Worm (Caenorhabditis elegans) whole organism, L1 larva: Measurements from ENCODE around the gene C06E4.2.

Source experiments
- C04F5.9 ChIP-seq: sonication (generic microtip); optimal IDR thresholded peaks from 2 replicates; lab custom pipeline; 2016; ENCODE audit warnings: missing genetic modification characterization, missing compliant biosample characterization
- C16A3.4 ChIP-seq: fragments of 150-350 bp; optimal IDR thresholded peaks from 2 replicates; lab custom pipeline; 2014; ENCODE audit warnings: missing biosample characterization, missing genetic modification characterization
- aly-2 ChIP-seq: fragments of 150-350 bp; optimal IDR thresholded peaks from 2 replicates; lab custom pipeline; 2014; ENCODE audit warnings: missing biosample characterization, missing genetic modification characterization
- blmp-1 ChIP-seq: fragments of 150-350 bp; optimal IDR thresholded peaks from 2 replicates; lab custom pipeline; 2014; ENCODE audit warnings: missing biosample characterization, missing genetic modification characterization
- ceh-8 ChIP-seq: fragments of 200-800 bp; sonication (Bioruptor generic); optimal IDR thresholded peaks from 2 replicates; lab custom pipeline; 2018; ENCODE audit warnings: mild to moderate bottlenecking, missing genetic modification characterization, moderate library complexity, missing compliant biosample characterization
- ceh-82 ChIP-seq, 3 experiments: fragments of 150-350 bp in 1 of 3; sonication (generic microtip) in 2 of 3; optimal IDR thresholded peaks; 2 replicates each; lab custom pipeline; 2014 to 2017; ENCODE audit warnings: missing biosample characterization in 3 of 3, missing genetic modification characterization in 3 of 3
- ceh-88 ChIP-seq: fragments of 200-800 bp; sonication (Bioruptor generic); IDR thresholded peaks from 2 replicates; pipeline ENCODE4 v1.3.6; 2022; ENCODE audit warnings: missing genetic modification characterization, missing compliant biosample characterization
- ceh-90 ChIP-seq: sonication (generic microtip); optimal IDR thresholded peaks from 2 replicates; lab custom pipeline; 2016; ENCODE audit warnings: missing genetic modification characterization, missing compliant biosample characterization
- ces-1 ChIP-seq: fragments of 150-350 bp; optimal IDR thresholded peaks from 2 replicates; lab custom pipeline; 2014; ENCODE audit warnings: missing biosample characterization, missing genetic modification reagents, missing genetic modification characterization
- dpl-1 ChIP-seq, 3 experiments: fragments of 150-350 bp in 2 of 3; sonication (generic microtip) in 1 of 3; optimal IDR thresholded peaks; 2 replicates each; lab custom pipeline; 2014 to 2017; ENCODE audit warnings: missing biosample characterization in 3 of 3, missing genetic modification characterization in 3 of 3, missing genetic modification reagents in 3 of 3
- efl-1 ChIP-seq, 4 experiments: fragments of 150-350 bp; optimal IDR thresholded peaks in 3 of 4; peaks in 1 of 4; 1 replicate in 1 of 4; 2 replicates in 3 of 4; lab custom pipeline; 2014; ENCODE audit warnings: missing biosample characterization in 2 of 4, missing genetic modification characterization in 2 of 4, missing genetic modification reagents in 2 of 4
- efl-3 ChIP-seq: fragments of 200-800 bp; sonication (Bioruptor generic); optimal IDR thresholded peaks from 2 replicates; lab custom pipeline; 2018; ENCODE audit warnings: mild to moderate bottlenecking, missing genetic modification characterization, missing compliant biosample characterization
- egl-13 ChIP-seq: sonication (generic microtip); optimal IDR thresholded peaks from 2 replicates; lab custom pipeline; 2016; ENCODE audit warnings: missing genotype, missing genetic modification reagents, missing genetic modification characterization, missing compliant biosample characterization
- egl-27 ChIP-seq, 2 experiments: fragments of 150-350 bp in 1 of 2; sonication (generic microtip); optimal IDR thresholded peaks; 3 replicates each; lab custom pipeline; 2017 to 2018; ENCODE audit warnings: missing biosample characterization in 2 of 2, missing genetic modification characterization in 2 of 2, missing genetic modification reagents in 2 of 2
- elt-3 ChIP-seq, 6 experiments: fragments of 150-350 bp in 1 of 6; sonication (generic microtip); optimal IDR thresholded peaks; 2 replicates each; lab custom pipeline; 2017 to 2018; ENCODE audit warnings: missing biosample characterization in 6 of 6, missing genetic modification characterization in 6 of 6, inconsistent platforms in 1 of 6
- ets-5 ChIP-seq: fragments of 200-800 bp; sonication (Bioruptor generic); IDR thresholded peaks from 2 replicates; pipeline ENCODE4 v1.3.6; 2022; ENCODE audit warnings: missing genetic modification characterization, missing compliant biosample characterization
- fkh-10 ChIP-seq: sonication (generic microtip); optimal IDR thresholded peaks from 2 replicates; lab custom pipeline; 2017; ENCODE audit warnings: missing biosample characterization, missing genetic modification reagents, missing genetic modification characterization
- fkh-8 ChIP-seq: sonication (generic microtip); optimal IDR thresholded peaks from 2 replicates; lab custom pipeline; 2016; ENCODE audit warnings: mild to moderate bottlenecking, missing genetic modification characterization, missing compliant biosample characterization
- fos-1 ChIP-seq: fragments of 150-350 bp; optimal IDR thresholded peaks from 2 replicates; lab custom pipeline; 2014; ENCODE audit warnings: missing biosample characterization, missing genetic modification characterization
- grh-1 ChIP-seq: fragments of 200-800 bp; sonication (Bioruptor generic); IDR thresholded peaks from 2 replicates; pipeline ENCODE4 v1.3.6; 2022; ENCODE audit warnings: missing genetic modification reagents, missing genetic modification characterization, missing compliant biosample characterization
- jun-1 ChIP-seq: fragments of 150-350 bp; optimal IDR thresholded peaks from 2 replicates; lab custom pipeline; 2014; ENCODE audit warnings: missing biosample characterization, missing genetic modification reagents, missing genetic modification characterization
- lin-13 ChIP-seq: fragments of 150-350 bp; optimal IDR thresholded peaks from 2 replicates; lab custom pipeline; 2014; ENCODE audit warnings: missing biosample characterization, missing genetic modification reagents, missing genetic modification characterization
- lin-14 ChIP-seq: fragments of 200-800 bp; sonication (Bioruptor generic); optimal IDR thresholded peaks from 2 replicates; lab custom pipeline; 2018; ENCODE audit warnings: mild to moderate bottlenecking, missing genetic modification characterization, moderate library complexity, missing compliant biosample characterization
- lin-35 ChIP-seq, 2 experiments: fragments of 150-350 bp; optimal IDR thresholded peaks; 2 replicates each; lab custom pipeline; 2014; ENCODE audit warnings: missing biosample characterization in 2 of 2, missing genetic modification characterization in 2 of 2, missing genetic modification reagents in 2 of 2
- lsy-2 ChIP-seq, 2 experiments: fragments of 150-350 bp; optimal IDR thresholded peaks; 2 replicates each; lab custom pipeline; 2014; ENCODE audit warnings: missing biosample characterization in 2 of 2, missing genetic modification characterization in 2 of 2
- mab-9 ChIP-seq: fragments of 200-800 bp; sonication (Bioruptor generic); IDR thresholded peaks from 2 replicates; pipeline ENCODE4 v1.3.6; 2022; ENCODE audit warnings: missing genetic modification reagents, missing genetic modification characterization, missing compliant biosample characterization
- mef-2 ChIP-seq: fragments of 150-350 bp; optimal IDR thresholded peaks from 2 replicates; lab custom pipeline; 2014; ENCODE audit warnings: missing biosample characterization, missing genetic modification characterization
- mep-1 ChIP-seq: fragments of 150-350 bp; optimal IDR thresholded peaks from 2 replicates; lab custom pipeline; 2014; ENCODE audit warnings: missing biosample characterization, missing genetic modification characterization
- nhr-12 ChIP-seq: sonication (generic microtip); optimal IDR thresholded peaks from 2 replicates; lab custom pipeline; 2017; ENCODE audit warnings: missing biosample characterization, missing genetic modification characterization
- nhr-19 ChIP-seq: fragments of 200-800 bp; sonication (Bioruptor generic); conservative IDR thresholded peaks from 2 replicates; pipeline ENCODE4 v1.3.6; 2022; ENCODE audit warnings: missing genetic modification characterization, missing compliant biosample characterization
- nhr-71 ChIP-seq: sonication (generic microtip); optimal IDR thresholded peaks from 2 replicates; lab custom pipeline; 2016; ENCODE audit warnings: mild to moderate bottlenecking, missing genetic modification characterization, moderate library complexity, missing compliant biosample characterization
- nhr-76 ChIP-seq: sonication (generic microtip); optimal IDR thresholded peaks from 2 replicates; lab custom pipeline; 2017; ENCODE audit warnings: missing biosample characterization, missing genetic modification characterization
- nhr-77 ChIP-seq: fragments of 150-350 bp; optimal IDR thresholded peaks from 2 replicates; lab custom pipeline; 2014; ENCODE audit warnings: missing biosample characterization, missing genetic modification characterization
- nhr-84 ChIP-seq: sonication (generic microtip); optimal IDR thresholded peaks from 2 replicates; lab custom pipeline; 2017; ENCODE audit warnings: missing biosample characterization, missing genetic modification characterization
- nhr-85 ChIP-seq: sonication (generic microtip); peaks from one replicate; lab custom pipeline; 2016; ENCODE audit warnings: missing genetic modification characterization, inconsistent platforms, missing compliant biosample characterization
- pag-3 ChIP-seq: sonication (generic microtip); optimal IDR thresholded peaks from 2 replicates; lab custom pipeline; 2017; ENCODE audit warnings: missing genetic modification characterization, mild to moderate bottlenecking, missing compliant biosample characterization, antibody characterized with exemption, borderline replicate concordance; ENCODE audit not compliant: insufficient read depth
- pqm-1 ChIP-seq: sonication (generic microtip); optimal IDR thresholded peaks from 3 replicates; lab custom pipeline; 2017; ENCODE audit warnings: missing biosample characterization, missing genetic modification characterization
- rnt-1 ChIP-seq: sonication (generic microtip); optimal IDR thresholded peaks from 2 replicates; lab custom pipeline; 2016; ENCODE audit warnings: mild to moderate bottlenecking, missing genetic modification characterization, moderate library complexity, missing compliant biosample characterization
- skn-1 ChIP-seq: fragments of 150-350 bp; optimal IDR thresholded peaks from 2 replicates; lab custom pipeline; 2014; ENCODE audit warnings: missing biosample characterization, missing genetic modification characterization
- snu-23 ChIP-seq: sonication (generic microtip); optimal IDR thresholded peaks from 2 replicates; lab custom pipeline; 2016; ENCODE audit warnings: missing genetic modification characterization, missing compliant biosample characterization
- sox-4 ChIP-seq: sonication (generic microtip); optimal IDR thresholded peaks from 2 replicates; lab custom pipeline; 2016; ENCODE audit warnings: missing genetic modification characterization, missing compliant biosample characterization
- sptf-1 ChIP-seq: fragments of 150-350 bp; optimal IDR thresholded peaks from 2 replicates; lab custom pipeline; 2014; ENCODE audit warnings: missing biosample characterization, missing genetic modification characterization
- tbx-2 ChIP-seq: sonication (generic microtip); optimal IDR thresholded peaks from 2 replicates; lab custom pipeline; 2016; ENCODE audit warnings: missing genetic modification characterization, missing compliant biosample characterization
- tlp-1 ChIP-seq: fragments of 150-350 bp; optimal IDR thresholded peaks from 2 replicates; lab custom pipeline; 2014; ENCODE audit warnings: missing biosample characterization, missing genetic modification characterization
- unc-30 ChIP-seq: sonication (generic microtip); optimal IDR thresholded peaks from 2 replicates; lab custom pipeline; 2017; ENCODE audit warnings: missing biosample characterization, missing genetic modification characterization
- unc-62 ChIP-seq: fragments of 150-350 bp; optimal IDR thresholded peaks from 2 replicates; lab custom pipeline; 2014; ENCODE audit warnings: missing biosample characterization, missing genetic modification reagents, missing genetic modification characterization
- vab-15 ChIP-seq: sonication (generic microtip); optimal IDR thresholded peaks from 2 replicates; lab custom pipeline; 2017; ENCODE audit warnings: missing genotype, mild to moderate bottlenecking, missing genetic modification characterization, missing compliant biosample characterization
- xbp-1 ChIP-seq: sonication (generic microtip); optimal IDR thresholded peaks from 2 replicates; lab custom pipeline; 2016; ENCODE audit warnings: missing genetic modification characterization, missing compliant biosample characterization
- zip-4 ChIP-seq: fragments of 200-800 bp; sonication (Bioruptor generic); optimal IDR thresholded peaks from 2 replicates; lab custom pipeline; 2018; ENCODE audit warnings: mild to moderate bottlenecking, missing genetic modification characterization, moderate library complexity, missing compliant biosample characterization

C06E4.2 gene

DNA sequence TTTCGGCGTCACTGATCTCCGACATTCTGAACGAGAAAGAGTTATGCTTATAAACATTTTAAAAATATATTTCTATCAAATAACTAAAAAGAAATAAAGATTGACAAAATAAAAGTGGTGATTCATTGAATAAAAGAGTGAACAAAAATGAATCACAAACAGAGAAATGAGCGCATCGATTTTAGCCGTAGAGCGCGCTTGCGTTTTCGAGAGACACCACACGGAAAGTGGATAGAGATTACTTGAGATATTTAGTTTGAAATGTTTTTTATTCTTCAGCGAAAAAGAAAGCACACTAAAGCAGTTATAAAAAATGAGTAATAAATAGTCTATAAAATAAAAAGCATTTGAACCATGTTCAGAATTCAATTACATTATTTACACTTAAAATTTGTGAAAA lies 46.6 kb upstream of the C06E4.2 start, which contains the start of gene cap-1 (continued):
- TF ChIP-seq ceh-88, result no peak; the same call in 1 of the 2 replicates
- TF ChIP-seq ceh-90, result no peak
- TF ChIP-seq tbx-2 (tag; lab: Kevin White, UChicago), result peak; percentile 53
- no peak for TF ChIP-seq efl-3 (GFP tag; lab: Kevin White, UChicago)
- TF ChIP-seq tlp-1 (tag; lab: Kevin White, UChicago), result no peak
- peak; percentile 64 for TF ChIP-seq xbp-1 (tag; lab: Kevin White, UChicago)
- peak; percentile 54 to 78 for TF ChIP-seq lin-35 (GFP tag; optimal IDR thresholded peaks at IDR 0.05; lab: Kevin White, UChicago)

DNA sequence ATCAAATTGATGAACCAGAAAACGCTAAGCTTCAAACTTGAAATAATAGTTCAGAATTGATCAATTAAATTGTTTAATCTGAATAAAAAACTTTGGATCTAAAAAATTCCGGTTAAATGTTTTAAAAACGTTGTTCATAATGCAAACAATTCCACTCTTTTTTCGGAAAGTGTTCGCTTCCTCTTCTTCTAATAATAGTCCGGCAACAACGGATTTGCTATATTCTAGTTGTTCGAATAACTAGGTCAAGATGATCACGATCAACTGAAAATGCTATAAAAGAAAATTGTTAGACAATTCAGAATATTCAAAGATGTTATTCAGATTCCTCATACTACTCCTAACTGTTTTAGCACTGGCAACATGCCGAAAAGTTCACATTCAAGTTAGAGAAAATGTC lies 45.8 kb upstream of the C06E4.2 start, which contains the start of gene D2024.4:
TSS of gene D2024.4 (plus strand) at position 301 of the 400 bp plus-strand sequence.
- no peak for TF ChIP-seq efl-1 (optimal IDR thresholded peaks at IDR 0.05; lab: Kevin White, UChicago)
- peak in 1 of 2 experiments; percentile 61 for TF ChIP-seq efl-1 (GFP tag; optimal IDR thresholded peaks at IDR 0.05 in 1 of 2; lab: Kevin White, UChicago)
- no peak for TF ChIP-seq egl-13 (tag; lab: Kevin White, UChicago)
- TF ChIP-seq mab-9 (GFP tag; lab: Robert Waterston, UW), result no peak

DNA sequence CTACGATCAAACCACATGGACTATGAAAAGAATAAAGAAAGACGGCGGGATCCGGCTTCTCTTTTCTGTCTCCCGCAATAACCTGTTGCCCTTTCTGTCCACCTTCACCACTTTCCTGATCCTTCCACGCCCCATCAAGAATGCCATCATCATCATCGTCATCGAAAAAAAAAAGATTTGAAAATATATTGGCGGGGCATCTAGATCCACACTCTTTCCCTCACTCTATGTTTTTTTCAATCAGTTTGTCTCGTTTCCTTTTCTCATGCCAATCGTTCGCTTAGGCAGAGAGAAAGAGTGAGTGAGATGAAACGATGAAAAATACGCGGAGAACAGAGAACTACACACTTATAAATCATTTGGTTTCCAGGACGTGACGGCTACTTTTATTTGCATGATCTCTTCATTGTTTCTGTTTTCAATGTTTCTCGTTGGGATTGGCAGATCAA lies 43.2 kb upstream of the C06E4.2 start:
- TF ChIP-seq lin-14 (peak; percentile 59), fos-1 (tag; lab: Kevin White, UChicago) (no peak), blmp-1 (peak; percentile 81), mep-1 (tag; lab: Kevin White, UChicago) (peak; percentile 29), ceh-8 (GFP tag; lab: Kevin White, UChicago) (no peak), pag-3 (tag; lab: Kevin White, UChicago) (peak; percentile 57), snu-23 (GFP tag; lab: Kevin White, UChicago) (peak; percentile 34), skn-1 (tag; lab: Kevin White, UChicago) (no peak), egl-13 (tag; lab: Kevin White, UChicago) (no peak), sptf-1 (tag; lab: Kevin White, UChicago) (no peak), zip-4 (GFP tag; lab: Kevin White, UChicago) (no peak), lsy-2 (tag; optimal IDR thresholded peaks at IDR 0.05; lab: Kevin White, UChicago) (peak in 1 of 2 experiments; percentile 15), C16A3.4 (tag; lab: Kevin White, UChicago) (no peak), mab-9 (GFP tag; lab: Robert Waterston, UW) (no peak), ets-5 (GFP tag; lab: Robert Waterston, UW) (no peak), nhr-85 (peak; percentile 68), elt-3 (tag; optimal IDR thresholded peaks at IDR 0.05; lab: Kevin White, UChicago) (peak in 2 of 6 experiments; percentile 3 to 7), rnt-1 (tag; lab: Kevin White, UChicago) (peak; percentile 28), nhr-84 (tag; lab: Kevin White, UChicago) (no peak), vab-15 (tag; lab: Kevin White, UChicago) (no peak), fkh-10 (GFP tag; lab: Kevin White, UChicago) (no peak), aly-2 (tag; lab: Kevin White, UChicago) (no peak), mef-2 (no peak), ceh-88 (no peak), sox-4 (tag; lab: Kevin White, UChicago) (no peak), grh-1 (GFP tag; lab: Robert Waterston, UW) (no peak), jun-1 (tag; lab: Kevin White, UChicago) (no peak), nhr-76 (tag; lab: Kevin White, UChicago) (no peak), fkh-8 (tag; lab: Kevin White, UChicago) (no peak), ceh-82 (tag; optimal IDR thresholded peaks at IDR 0.05; lab: Kevin White, UChicago) (no peak), nhr-77 (tag; lab: Kevin White, UChicago) (no peak), nhr-71 (tag; lab: Kevin White, UChicago) (peak; percentile 32), unc-62 (GFP tag; lab: Kevin White, UChicago) (no peak), nhr-19 (GFP tag; lab: Robert Waterston, UW) (no peak), lin-13 (GFP tag; lab: Kevin White, UChicago) (no peak), pqm-1 (tag; lab: Kevin White, UChicago) (no peak), C04F5.9 (tag; lab: Kevin White, UChicago) (no peak), nhr-12 (tag; lab: Kevin White, UChicago) (no peak), dpl-1 (GFP tag; optimal IDR thresholded peaks at IDR 0.05; lab: Kevin White, UChicago) (no peak), ces-1 (no peak), egl-27 (tag; optimal IDR thresholded peaks at IDR 0.05; lab: Kevin White, UChicago) (no peak), lin-35 (GFP tag; optimal IDR thresholded peaks at IDR 0.05; lab: Kevin White, UChicago) (no peak), unc-30 (tag; lab: Kevin White, UChicago) (no peak)
